Fruit fly (Drosophila melanogaster) whole organism, larva: Measurements from ENCODE around the gene CG32182.

Source experiments
- noc ChIP-seq: fragments of 200-800 bp; sonication (Bioruptor generic); optimal IDR thresholded peaks from 3 replicates; lab custom pipeline; 2019; ENCODE audit warnings: missing biosample characterization, mild to moderate bottlenecking, missing genetic modification characterization, moderate library complexity

CG32182 gene

DNA sequence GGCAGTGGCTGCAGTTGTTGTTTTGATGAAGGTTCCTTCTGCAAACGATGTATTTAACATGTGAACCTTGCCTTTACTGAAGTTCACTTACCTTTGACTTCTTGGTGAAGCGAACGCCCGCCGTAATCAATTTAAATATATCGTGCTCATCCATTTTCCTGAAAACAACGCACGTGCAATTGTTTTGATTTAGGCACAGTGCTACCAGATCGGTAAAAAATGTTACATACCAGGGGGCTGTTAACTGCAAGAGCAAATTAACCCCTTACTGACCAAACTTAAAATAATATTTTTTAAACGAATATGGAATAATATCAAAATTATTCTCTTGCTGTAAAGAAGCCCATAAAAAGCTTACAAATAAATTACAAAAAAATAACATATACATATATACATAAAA lies 46.6 kb downstream of the CG32182 start, which contains the start of gene ais:
Gene ais, minus strand, starts transcription at position 205 of the 400 bp plus-strand sequence.
- no peak for TF ChIP-seq noc (tag; lab: Kevin White, UChicago)

DNA sequence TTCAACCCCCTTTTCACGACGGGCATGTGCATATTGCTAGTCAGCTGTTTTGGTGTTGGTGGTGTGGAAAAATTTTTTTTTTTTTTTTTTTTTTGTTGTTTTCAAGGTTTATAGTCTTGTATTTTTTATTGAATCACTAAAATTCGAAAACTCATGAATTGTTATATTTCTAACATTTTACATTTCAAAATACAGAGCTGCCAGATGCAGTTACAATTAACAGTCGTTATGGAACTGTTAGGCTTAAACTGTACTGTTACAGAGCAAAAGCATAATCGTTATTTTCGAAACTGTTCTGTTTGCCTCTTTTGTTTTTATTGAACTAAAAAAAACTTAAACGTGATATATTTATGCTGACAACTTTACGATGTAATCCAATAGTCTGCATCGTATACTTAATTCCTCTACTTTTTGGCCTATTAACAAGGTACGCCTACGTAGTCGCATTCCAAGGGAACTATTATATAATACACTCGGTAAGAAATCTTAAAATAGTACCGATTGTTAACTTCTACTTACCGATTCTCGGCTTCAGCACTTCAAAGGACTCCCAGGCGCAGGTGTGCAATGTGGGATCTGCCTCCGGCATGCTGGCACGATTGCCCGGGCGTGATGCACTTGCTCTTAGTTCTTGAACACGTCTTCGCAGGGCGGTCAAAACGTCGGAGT lies 48.6 kb downstream of the CG32182 start, which contains the start of gene CG32187:
Gene CG32187, minus strand, starts transcription at position 9 of the 669 bp plus-strand sequence.
- TF ChIP-seq noc (tag; lab: Kevin White, UChicago): no peak

DNA sequence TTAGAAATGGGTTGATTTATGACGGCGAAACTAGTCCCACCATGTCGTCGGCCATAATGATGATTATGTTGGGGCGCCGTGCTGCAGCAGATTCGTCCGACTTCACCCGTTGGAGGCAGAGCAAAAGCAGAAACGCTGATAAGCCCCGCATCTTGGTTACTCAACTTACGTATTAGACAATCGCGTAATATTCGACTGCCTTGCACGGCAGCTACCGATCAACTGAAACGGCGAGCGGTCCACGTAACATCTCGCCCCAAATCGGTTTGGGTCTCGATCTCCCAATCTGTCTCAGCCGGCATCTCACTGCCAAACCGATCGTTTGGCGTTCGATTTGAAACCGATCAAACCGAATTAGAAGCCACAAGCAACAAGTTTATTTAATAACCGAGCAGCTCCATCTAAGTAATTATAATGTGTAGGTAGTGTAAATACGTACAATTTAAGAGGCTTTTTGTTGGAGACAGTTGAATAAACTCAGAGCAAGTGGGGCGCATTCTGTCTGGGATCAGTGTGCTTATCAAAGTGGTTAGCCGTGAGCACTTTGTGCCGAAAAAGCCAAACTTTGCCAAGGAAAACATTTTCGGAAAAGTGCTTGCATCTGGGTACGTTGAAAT lies 50.8 kb downstream of the CG32182 start, which contains the start of gene CG32191:
Gene CG32191, minus strand, starts transcription at position 550 of the 617 bp plus-strand sequence.
- TF ChIP-seq noc (tag; lab: Kevin White, UChicago): no peak
